Worm (Caenorhabditis elegans): ENCODE results near the gene F01G12.18.

ce11 chrX:16381115-16381514, 17.2 kb downstream of the F01G12.18 start:
- no peak for TF ChIP-seq pqm-1 (tag; optimal IDR thresholded peaks at IDR 0.05)
- no peak for TF ChIP-seq pag-3 (tag; optimal IDR thresholded peaks at IDR 0.05; ENCODE audit: borderline replicate concordance)
- no peak for TF ChIP-seq lim-6 (tag; optimal IDR thresholded peaks at IDR 0.05)
- no peak for TF ChIP-seq rnt-1 (tag; optimal IDR thresholded peaks at IDR 0.05)
- no peak for TF ChIP-seq pha-2 (tag; optimal IDR thresholded peaks at IDR 0.05)
